Worm (Caenorhabditis elegans): ENCODE results near the gene Y50D4A.10.

DNA sequence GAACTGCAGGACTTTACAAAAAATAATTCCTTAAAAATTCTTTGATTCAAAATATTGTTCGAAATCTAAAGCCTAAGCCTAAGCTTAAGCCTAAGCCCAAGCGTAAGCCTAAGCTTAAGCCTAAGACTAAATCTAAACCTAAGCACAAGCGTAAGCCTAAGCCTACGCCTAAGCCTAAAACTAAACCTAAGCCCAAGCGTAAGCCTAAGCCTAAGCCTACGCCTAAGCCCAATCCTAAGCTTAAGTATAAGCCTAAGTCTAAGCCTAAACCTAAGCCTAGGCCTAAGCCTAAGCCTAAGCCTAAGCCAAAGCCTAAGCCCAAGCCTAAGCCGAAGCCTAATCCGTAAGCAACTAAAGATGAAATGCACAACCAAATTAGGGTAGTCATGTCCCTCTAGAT, 10.2 kb upstream of the Y50D4A.10 start:
- TF ChIP-seq zag-1 (tag; optimal IDR thresholded peaks at IDR 0.05), result no peak
- TF ChIP-seq elt-3 (tag; optimal IDR thresholded peaks at IDR 0.05), result no peak
- no peak for TF ChIP-seq skn-1 (tag; optimal IDR thresholded peaks at IDR 0.05)
- TF ChIP-seq unc-62 (GFP tag; optimal IDR thresholded peaks at IDR 0.05), result no peak

All from whole organism, L1 larva.